Worm (Caenorhabditis elegans): ENCODE measurements around the gene fbxa-215.

Gene fbxa-215

ce11 chrIV:13684827-13685226 lies 18.1 kb upstream of the fbxa-215 start:
- no peak for TF ChIP-seq daf-16 (GFP tag; optimal IDR thresholded peaks at IDR 0.05)
- TF ChIP-seq daf-16 (tag; optimal IDR thresholded peaks at IDR 0.05) = no peak
- peak; percentile 18; the same call in 1 of the 2 replicates for TF ChIP-seq snpc-1.2 (GFP tag; IDR thresholded peaks at IDR 0.05)

- no peak for TF ChIP-seq nhr-111 (GFP tag; optimal IDR thresholded peaks at IDR 0.05)
- peak; percentile 95 for TF ChIP-seq cey-2 (tag; optimal IDR thresholded peaks at IDR 0.05; ENCODE audit: borderline replicate concordance, insufficient read depth)
- no peak for TF ChIP-seq ceh-82 (tag; optimal IDR thresholded peaks at IDR 0.05)
- TF ChIP-seq snpc-4 (tag; optimal IDR thresholded peaks at IDR 0.05) = no peak
- no peak for TF ChIP-seq ztf-11 (tag; optimal IDR thresholded peaks at IDR 0.05)
- TF ChIP-seq lin-39 (tag; optimal IDR thresholded peaks at IDR 0.05) = no peak
- TF ChIP-seq ceh-62 (tag; optimal IDR thresholded peaks at IDR 0.05) = no peak
- no peak for TF ChIP-seq nhr-102 (tag; optimal IDR thresholded peaks at IDR 0.05)
- TF ChIP-seq nhr-41 (GFP tag; IDR thresholded peaks at IDR 0.05) = no peak
- no peak for TF ChIP-seq nhr-48 (tag; optimal IDR thresholded peaks at IDR 0.05)
- TF ChIP-seq tra-1 (GFP tag; IDR thresholded peaks at IDR 0.05) = peak; percentile 86; the same call in 1 of the 2 replicates
- no peak for TF ChIP-seq nhr-6 (tag; optimal IDR thresholded peaks at IDR 0.05)
- TF ChIP-seq sdz-12 (GFP tag; optimal IDR thresholded peaks at IDR 0.05) = no peak
- TF ChIP-seq spr-1 (tag; optimal IDR thresholded peaks at IDR 0.05) = no peak
- peak; percentile 94 for TF ChIP-seq ceh-20 (GFP tag; IDR thresholded peaks at IDR 0.05)
- TF ChIP-seq T20F7.1 (GFP tag; optimal IDR thresholded peaks at IDR 0.05) = no peak
- TF ChIP-seq nhr-28 (tag; optimal IDR thresholded peaks at IDR 0.05) = peak; percentile 81
- peak in 1 of 2 experiments; percentile 97 for TF ChIP-seq unc-62 (GFP tag; optimal IDR thresholded peaks at IDR 0.05 in 1 of 2)
- TF ChIP-seq unc-62 (tag; optimal IDR thresholded peaks at IDR 0.05) = no peak
- TF ChIP-seq hmg-1.1 (GFP tag; IDR thresholded peaks at IDR 0.05) = no peak
- TF ChIP-seq F49E8.2 (tag; optimal IDR thresholded peaks at IDR 0.05; ENCODE audit: borderline replicate concordance) = no peak
- TF ChIP-seq mdl-1 (tag; optimal IDR thresholded peaks at IDR 0.05) = peak in 1 of 2 experiments; percentile 45
- peak; percentile 62 for TF ChIP-seq hlh-30 (tag; optimal IDR thresholded peaks at IDR 0.05; ENCODE audit: insufficient read depth)
These were observed 16.0 kb upstream of the fbxa-215 start for ce11 chrIV:13682733-13683132.

DNA sequence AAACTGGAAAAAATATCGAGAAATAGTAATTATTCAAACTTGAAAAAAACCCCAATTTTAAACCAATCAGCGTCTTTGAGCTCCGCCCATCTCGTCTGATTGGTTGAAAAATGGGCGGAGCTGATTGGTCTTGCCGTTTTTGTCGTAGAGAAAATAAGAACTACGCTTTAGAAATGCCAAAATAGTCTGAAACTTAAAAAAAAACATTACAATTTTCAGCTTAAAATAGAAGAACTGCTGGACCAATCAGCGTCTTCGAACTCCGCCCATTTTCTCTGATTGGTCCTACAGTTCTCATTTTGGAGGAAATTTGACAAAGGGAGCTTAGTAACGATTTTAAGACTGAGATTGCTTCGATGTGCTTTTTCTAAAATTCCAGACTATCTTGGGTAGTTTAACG lies 12.8 kb upstream of the fbxa-215 start:
- TF ChIP-seq dmd-6 (GFP tag; IDR thresholded peaks at IDR 0.05) = no peak
- TF ChIP-seq tag-97 (GFP tag; IDR thresholded peaks at IDR 0.05) = no peak
- no peak for TF ChIP-seq nhr-111 (GFP tag; optimal IDR thresholded peaks at IDR 0.05)
- no peak for TF ChIP-seq tra-1 (GFP tag; IDR thresholded peaks at IDR 0.05)
- TF ChIP-seq R02D3.7 (tag; optimal IDR thresholded peaks at IDR 0.05) = no peak
- no peak for TF ChIP-seq nhr-28 (tag; optimal IDR thresholded peaks at IDR 0.05)
- TF ChIP-seq ceh-44 (GFP tag; IDR thresholded peaks at IDR 0.05) = no peak
- TF ChIP-seq nhr-77 (tag; optimal IDR thresholded peaks at IDR 0.05) = no peak
- TF ChIP-seq nhr-48 (tag; optimal IDR thresholded peaks at IDR 0.05) = no peak
- no peak for TF ChIP-seq dpl-1 (GFP tag; optimal IDR thresholded peaks at IDR 0.05)
- TF ChIP-seq F37D6.2 (tag; optimal IDR thresholded peaks at IDR 0.05) = no peak
- no peak for TF ChIP-seq spr-3 (GFP tag; optimal IDR thresholded peaks at IDR 0.05)
- no peak for TF ChIP-seq Y5F2A.4 (GFP tag; optimal IDR thresholded peaks at IDR 0.05)
- TF ChIP-seq lin-39 (tag; optimal IDR thresholded peaks at IDR 0.05) = no peak
- TF ChIP-seq duxl-1 (tag; optimal IDR thresholded peaks at IDR 0.05; ENCODE audit: poor library complexity) = no peak
- no peak for TF ChIP-seq mdl-1 (tag; optimal IDR thresholded peaks at IDR 0.05)
- no peak for TF ChIP-seq ZK337.2 (GFP tag; IDR thresholded peaks at IDR 0.05)

DNA sequence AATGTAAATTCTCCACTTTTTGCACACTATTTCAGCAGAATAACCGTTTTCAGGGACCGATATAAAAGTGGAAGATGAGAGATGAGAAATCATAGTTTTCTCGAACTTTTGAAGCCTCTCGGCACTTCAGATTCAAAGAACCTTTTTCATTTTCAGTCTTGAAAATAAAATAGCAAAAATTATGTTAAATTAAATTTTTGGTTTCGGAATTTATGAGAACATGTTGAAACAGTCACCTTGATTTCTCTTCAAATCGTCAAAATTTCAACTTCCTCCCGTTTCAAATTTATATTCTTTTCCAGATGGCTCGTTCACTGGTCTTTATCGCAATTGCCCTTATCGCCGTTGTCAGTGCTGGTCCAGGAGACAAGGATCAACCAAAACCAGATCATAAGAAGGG lies 11.9 kb upstream of the fbxa-215 start, which contains the start of gene srlf-26:
Gene srlf-26, plus strand, starts transcription at position 301 of the 400 bp plus-strand sequence.
- TF ChIP-seq hlh-30 (tag; optimal IDR thresholded peaks at IDR 0.05; ENCODE audit: insufficient read depth) (no peak), unc-62 (GFP tag; optimal IDR thresholded peaks at IDR 0.05 in 1 of 2) (peak in 1 of 2 experiments; percentile 23), unc-62 (tag; optimal IDR thresholded peaks at IDR 0.05) (no peak)
